Fruit fly (Drosophila melanogaster) S2 (cell line): ENCODE measurements around the gene CG14212.

ENCODE experiments used
- CG8478 ChIP-seq: fragments of >200 bp; optimal IDR thresholded peaks from 2 replicates; lab custom pipeline; 2018
- CTCF ChIP-seq, 2 experiments: fragments of >200 bp; optimal IDR thresholded peaks; 2 replicates each; lab custom pipeline; 2018

dm6 chrX:19611226-19611625, 14.3 kb upstream of the CG14212 start, which contains the start of the genes Shawn and Tyler:
- TF ChIP-seq CG8478 (lab: Kevin White, UChicago) (no peak), CTCF (optimal IDR thresholded peaks at IDR 0.05; lab: Kevin White, UChicago) (no peak)
